Worm (Caenorhabditis elegans) whole organism, mixed stage, embryonic: ENCODE data around the gene sec-6.
A peak's percentile ranks its signal among the peaks of the same experiment; 100 is the strongest.

Experiments
- M03D4.4 ChIP-seq: sonication (generic microtip); optimal IDR thresholded peaks from 2 replicates; lab custom pipeline; 2017; ENCODE audit warnings: mild to moderate bottlenecking, missing genetic modification characterization, missing compliant biosample characterization
- bed-3 ChIP-seq: fragments of 200-800 bp; sonication (Bioruptor generic); optimal IDR thresholded peaks from 3 replicates; lab custom pipeline; 2018; ENCODE audit warnings: mild to moderate bottlenecking, missing genetic modification characterization, moderate library complexity, missing compliant biosample characterization
- ceh-39 ChIP-seq: fragments of 150-350 bp; optimal IDR thresholded peaks from 2 replicates; lab custom pipeline; 2014; ENCODE audit warnings: missing biosample characterization, missing genetic modification characterization
- ceh-43 ChIP-seq: fragments of 200-800 bp; sonication (Bioruptor generic); optimal IDR thresholded peaks from 2 replicates; lab custom pipeline; 2018; ENCODE audit warnings: mild to moderate bottlenecking, missing genetic modification characterization, moderate library complexity, missing compliant biosample characterization
- ces-1 ChIP-seq: fragments of 150-350 bp; optimal IDR thresholded peaks from 2 replicates; lab custom pipeline; 2014; ENCODE audit warnings: missing biosample characterization, missing genetic modification reagents, missing genetic modification characterization
- cnd-1 ChIP-seq: fragments of 200-800 bp; sonication (Bioruptor generic); optimal IDR thresholded peaks from 2 replicates; lab custom pipeline; 2018; ENCODE audit warnings: mild to moderate bottlenecking, missing genetic modification characterization, missing compliant biosample characterization
- drap-1 ChIP-seq: fragments of 200-800 bp; sonication (Bioruptor generic); optimal IDR thresholded peaks from 3 replicates; lab custom pipeline; 2018; ENCODE audit warnings: mild to moderate bottlenecking, missing genetic modification characterization, missing compliant biosample characterization
- elt-1 ChIP-seq: sonication (generic microtip); optimal IDR thresholded peaks from 2 replicates; lab custom pipeline; 2017; ENCODE audit warnings: missing genetic modification characterization, mild to moderate bottlenecking, missing compliant biosample characterization, antibody characterized with exemption, moderate library complexity, borderline replicate concordance; ENCODE audit not compliant: insufficient read depth
- elt-3 ChIP-seq: fragments of 150-350 bp; optimal IDR thresholded peaks from 2 replicates; lab custom pipeline; 2014; ENCODE audit warnings: missing biosample characterization, missing genetic modification characterization
- ham-2 ChIP-seq: fragments of 200-800 bp; sonication (Bioruptor generic); optimal IDR thresholded peaks from 2 replicates; lab custom pipeline; 2018; ENCODE audit warnings: mild to moderate bottlenecking, missing genetic modification characterization, missing compliant biosample characterization
- hlh-1 ChIP-seq: fragments of 150-350 bp; optimal IDR thresholded peaks from 2 replicates; lab custom pipeline; 2014; ENCODE audit warnings: missing biosample characterization, missing genetic modification reagents, missing genetic modification characterization
- lin-32 ChIP-seq: fragments of 200-800 bp; sonication (Bioruptor generic); optimal IDR thresholded peaks from 2 replicates; lab custom pipeline; 2018; ENCODE audit warnings: mild to moderate bottlenecking, missing genetic modification characterization, missing compliant biosample characterization
- mep-1 ChIP-seq: fragments of 150-350 bp; optimal IDR thresholded peaks from 2 replicates; lab custom pipeline; 2017; ENCODE audit warnings: missing biosample characterization, missing genetic modification reagents, missing genetic modification characterization, inconsistent platforms
- mls-2 ChIP-seq: sonication (generic microtip); optimal IDR thresholded peaks from 2 replicates; lab custom pipeline; 2016; ENCODE audit warnings: mild to moderate bottlenecking, missing genetic modification characterization, moderate library complexity, missing compliant biosample characterization
- nhr-2 ChIP-seq: fragments of 150-350 bp; optimal IDR thresholded peaks from 2 replicates; lab custom pipeline; 2014; ENCODE audit warnings: missing biosample characterization, missing genetic modification characterization
- nhr-237 ChIP-seq: fragments of 150-350 bp; optimal IDR thresholded peaks from 2 replicates; lab custom pipeline; 2014; ENCODE audit warnings: missing biosample characterization, missing genetic modification characterization
- nhr-28 ChIP-seq: fragments of 150-350 bp; optimal IDR thresholded peaks from 2 replicates; lab custom pipeline; 2014; ENCODE audit warnings: missing biosample characterization, missing genetic modification characterization
- nhr-76 ChIP-seq: sonication (generic microtip); optimal IDR thresholded peaks from 2 replicates; lab custom pipeline; 2017; ENCODE audit warnings: missing biosample characterization, missing genetic modification characterization
- pha-4 ChIP-seq: fragments of 150-350 bp; optimal IDR thresholded peaks from 2 replicates; lab custom pipeline; 2018; ENCODE audit warnings: missing biosample characterization, missing genetic modification reagents, missing genetic modification characterization
- snpc-4 ChIP-seq: fragments of 150-350 bp; optimal IDR thresholded peaks from 2 replicates; lab custom pipeline; 2014; ENCODE audit warnings: missing biosample characterization, missing genetic modification characterization
- sptf-1 ChIP-seq: sonication (generic microtip); optimal IDR thresholded peaks from 2 replicates; lab custom pipeline; 2017; ENCODE audit warnings: mild to moderate bottlenecking, missing genetic modification characterization, moderate library complexity, missing compliant biosample characterization
- tbx-8 ChIP-seq: fragments of 200-800 bp; sonication (Bioruptor generic); optimal IDR thresholded peaks from 2 replicates; lab custom pipeline; 2018; ENCODE audit warnings: mild to moderate bottlenecking, missing genetic modification characterization, moderate library complexity, missing compliant biosample characterization
- unc-120 ChIP-seq: sonication (generic microtip); optimal IDR thresholded peaks from 2 replicates; lab custom pipeline; 2017; ENCODE audit warnings: missing genetic modification characterization, missing compliant biosample characterization; ENCODE audit not compliant: poor library complexity, severe bottlenecking
- unc-39 ChIP-seq: fragments of 150-350 bp; optimal IDR thresholded peaks from 2 replicates; lab custom pipeline; 2014; ENCODE audit warnings: missing biosample characterization, missing genetic modification characterization
- unc-62 ChIP-seq: fragments of 150-350 bp; optimal IDR thresholded peaks from 2 replicates; lab custom pipeline; 2014; ENCODE audit warnings: missing biosample characterization, missing genetic modification reagents, missing genetic modification characterization
- zip-8 ChIP-seq: fragments of 150-350 bp; optimal IDR thresholded peaks from 2 replicates; lab custom pipeline; 2014; ENCODE audit warnings: missing biosample characterization, missing genetic modification characterization
- ztf-11 ChIP-seq: fragments of 150-350 bp; optimal IDR thresholded peaks from 2 replicates; lab custom pipeline; 2014; ENCODE audit warnings: missing biosample characterization, missing genetic modification characterization

Gene sec-6

DNA sequence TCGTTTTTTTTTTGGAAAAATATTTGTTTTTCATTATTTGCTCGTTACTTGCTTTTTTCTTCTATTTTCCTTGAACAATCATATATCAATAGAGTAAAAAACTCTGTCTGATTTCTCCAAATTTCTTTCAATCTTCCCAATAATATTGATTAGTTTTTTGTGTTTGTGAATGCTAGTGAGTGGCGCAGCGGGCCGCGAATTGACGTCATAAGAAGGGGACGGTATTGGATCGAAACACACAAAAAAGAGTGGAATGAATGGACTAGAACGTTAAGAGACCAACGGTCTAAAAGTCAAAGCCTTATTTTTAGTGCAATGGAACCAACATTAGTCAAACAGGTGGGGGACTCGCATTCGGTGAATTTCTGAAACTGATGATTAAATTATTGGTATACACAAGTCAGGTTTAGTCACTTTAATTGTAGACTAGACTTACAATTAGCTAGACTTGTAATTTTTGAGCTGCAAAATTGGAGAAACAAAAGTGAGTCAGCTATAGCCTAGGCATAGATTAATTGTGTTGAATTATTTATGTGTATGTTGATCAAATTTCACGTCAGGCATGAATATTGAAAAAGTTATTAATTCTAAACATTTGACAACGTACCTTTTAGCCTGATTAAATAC lies 27.6 kb upstream of the sec-6 start:
- TF ChIP-seq ces-1 (GFP tag; lab: Kevin White, UChicago) (no peak), bed-3 (GFP tag; lab: Kevin White, UChicago) (no peak), nhr-76 (tag; lab: Kevin White, UChicago) (no peak), mep-1 (tag; lab: Kevin White, UChicago) (no peak), cnd-1 (tag; lab: Kevin White, UChicago) (no peak), lin-32 (GFP tag; lab: Kevin White, UChicago) (no peak)

ce11 chrII:5332345-5333124 lies 26.8 kb upstream of the sec-6 start:
- TF ChIP-seq hlh-1 (tag; lab: Kevin White, UChicago) (no peak), lin-32 (GFP tag; lab: Kevin White, UChicago) (no peak), drap-1 (GFP tag; lab: Kevin White, UChicago) (no peak), ztf-11 (tag; lab: Kevin White, UChicago) (no peak), M03D4.4 (tag; lab: Kevin White, UChicago) (no peak), nhr-237 (tag; lab: Kevin White, UChicago) (no peak), ceh-43 (no peak), cnd-1 (tag; lab: Kevin White, UChicago) (no peak), unc-39 (tag; lab: Kevin White, UChicago) (no peak), ham-2 (GFP tag; lab: Kevin White, UChicago) (no peak)
- TF ChIP-seq, all 35 proteins: peak for 0

ce11 chrII:5333729-5334255 lies 25.6 kb upstream of the sec-6 start:
- no peak for TF ChIP-seq lin-32 (GFP tag; lab: Kevin White, UChicago)
- no peak for TF ChIP-seq unc-39 (tag; lab: Kevin White, UChicago)

ce11 chrII:5334628-5335027 lies 24.7 kb upstream of the sec-6 start:
- TF ChIP-seq tbx-8 (GFP tag; lab: Kevin White, UChicago) (no peak), ham-2 (GFP tag; lab: Kevin White, UChicago) (no peak), snpc-4 (no peak), ceh-39 (no peak), pha-4 (tag; lab: Kevin White, UChicago) (no peak), unc-62 (GFP tag; lab: Kevin White, UChicago) (no peak), sptf-1 (no peak), ceh-43 (no peak), elt-1 (no peak)

ce11 chrII:5335370-5336034 lies 23.9 kb upstream of the sec-6 start:
- TF ChIP-seq bed-3 (GFP tag; lab: Kevin White, UChicago): no peak

ce11 chrII:5336035-5336376 lies 23.3 kb upstream of the sec-6 start:
- no peak for TF ChIP-seq sptf-1
- TF ChIP-seq mep-1 (tag; lab: Kevin White, UChicago): peak; percentile 63
- TF ChIP-seq bed-3 (GFP tag; lab: Kevin White, UChicago): no peak
- TF ChIP-seq ceh-43: no peak
- no peak for TF ChIP-seq elt-1
- TF ChIP-seq unc-62 (GFP tag; lab: Kevin White, UChicago): peak; percentile 32
- no peak for TF ChIP-seq elt-3 (tag; lab: Kevin White, UChicago)
- no peak for TF ChIP-seq mls-2 (tag; lab: Kevin White, UChicago)
- TF ChIP-seq ceh-39: no peak
- no peak for TF ChIP-seq nhr-28 (tag; lab: Kevin White, UChicago)
- no peak for TF ChIP-seq nhr-237 (tag; lab: Kevin White, UChicago)
- no peak for TF ChIP-seq zip-8
- TF ChIP-seq unc-120 (tag; lab: Kevin White, UChicago): no peak
- TF ChIP-seq nhr-2: no peak
- TF ChIP-seq ces-1 (GFP tag; lab: Kevin White, UChicago): peak; percentile 40
- peak; percentile 27 for TF ChIP-seq cnd-1 (tag; lab: Kevin White, UChicago)
